Fruit fly (Drosophila melanogaster) whole organism, wandering third instar larva: ENCODE data around the gene CG6901.

Experiments used
- CG9705 ChIP-seq: fragments of 200-800 bp; sonication (Bioruptor generic); optimal IDR thresholded peaks from 2 replicates; lab custom pipeline; 2018; ENCODE audit warnings: missing biosample characterization, mild to moderate bottlenecking, missing genetic modification characterization
- HLH106 ChIP-seq: fragments of 200-800 bp; optimal IDR thresholded peaks from 3 replicates; lab custom pipeline; 2019; ENCODE audit warnings: missing biosample characterization, mild to moderate bottlenecking, missing genetic modification characterization, moderate library complexity
- Hr83 ChIP-seq: fragments of 200-300 bp; sonication (Bioruptor generic); optimal IDR thresholded peaks from 2 replicates; lab custom pipeline; 2016; ENCODE audit warnings: missing biosample characterization, mild to moderate bottlenecking, missing genetic modification characterization, moderate library complexity; ENCODE audit not compliant: poor library complexity, severe bottlenecking
- OdsH ChIP-seq: fragments of 200-800 bp; sonication (Bioruptor generic); optimal IDR thresholded peaks from 2 replicates; lab custom pipeline; 2016; ENCODE audit warnings: missing biosample characterization, mild to moderate bottlenecking, missing genetic modification characterization
- psq ChIP-seq: fragments of 200-800 bp; sonication (Bioruptor generic); optimal IDR thresholded peaks from 3 replicates; lab custom pipeline; 2017; ENCODE audit warnings: missing biosample characterization, mild to moderate bottlenecking, missing genetic modification characterization, moderate library complexity
- tai ChIP-seq: sonication (Bioruptor generic); optimal IDR thresholded peaks from 2 replicates; lab custom pipeline; 2016; ENCODE audit warnings: missing biosample characterization, missing genetic modification characterization

DNA sequence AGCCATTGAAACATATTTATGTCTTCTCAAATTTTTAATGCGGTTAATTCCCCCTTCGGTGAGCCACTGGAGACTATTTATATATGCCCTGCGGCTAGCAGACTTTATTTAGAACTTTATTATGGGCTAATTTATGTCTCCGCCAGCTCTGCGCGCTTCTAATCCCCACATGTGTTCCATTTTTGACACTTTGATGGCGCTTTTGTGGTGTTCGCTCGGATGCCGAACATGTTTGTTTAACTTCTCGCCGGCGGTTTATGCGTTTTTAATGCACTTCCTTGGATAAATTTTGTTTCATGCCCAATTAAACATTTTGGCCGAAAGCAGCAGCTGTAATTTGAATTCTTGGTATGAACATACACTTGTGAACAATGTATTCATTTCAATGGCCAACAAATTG is 6.6 kb downstream of the CG6901 start:
- TF ChIP-seq CG9705 (GFP tag; lab: Kevin White, UChicago) (no peak), tai (GFP tag; lab: Kevin White, UChicago) (no peak), psq (GFP tag; lab: Kevin White, UChicago) (no peak), OdsH (no peak), Hr83 (no peak), HLH106 (tag; lab: Kevin White, UChicago) (no peak)
